Fruit fly (Drosophila melanogaster): ENCODE data around the gene Rbp9.

Rbp9 gene

DNA sequence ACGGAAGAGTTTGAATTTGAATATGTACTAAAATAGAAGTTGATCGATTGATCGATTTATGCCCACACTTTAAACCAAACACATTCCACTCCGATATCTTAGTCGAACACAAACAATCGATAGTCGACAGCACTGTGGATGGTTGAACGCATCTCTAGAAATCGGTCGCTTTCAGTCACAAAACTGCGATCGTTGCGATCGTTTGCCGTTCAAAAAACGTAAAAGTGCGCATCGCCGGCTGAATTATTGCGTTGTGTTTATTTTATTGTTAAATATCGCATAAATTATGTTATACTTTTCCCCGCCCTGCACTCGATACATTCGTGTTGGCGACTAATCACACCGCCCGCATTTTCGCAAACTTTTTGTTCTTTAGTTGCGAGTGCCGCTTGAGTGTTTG is 44.6 kb downstream of the Rbp9 start, which contains the start of gene Ccdc85 (continued):
- TF ChIP-seq twi (tag; optimal IDR thresholded peaks at IDR 0.05) (no peak), HLH3B (GFP tag; IDR thresholded peaks at IDR 0.05) (no peak), Taf1 (GFP tag; IDR thresholded peaks at IDR 0.05) (no peak), CG8944 (GFP tag; optimal IDR thresholded peaks at IDR 0.05) (no peak), CG15011 (GFP tag; optimal IDR thresholded peaks at IDR 0.05) (no peak), hkb (optimal IDR thresholded peaks at IDR 0.05) (no peak), hkb (GFP tag; IDR thresholded peaks at IDR 0.05) (0 out of 2 replicates have a peak, but pooled peaks have one; percentile 7), CG42726 (GFP tag; IDR thresholded peaks at IDR 0.05; ENCODE audit: partially characterized antibody) (peak; percentile 92), gfzf (GFP tag; optimal IDR thresholded peaks at IDR 0.05) (peak; percentile 24), prd (optimal IDR thresholded peaks at IDR 0.05) (no peak), prd (GFP tag; IDR thresholded peaks at IDR 0.05) (no peak), sna (GFP tag; IDR thresholded peaks at IDR 0.05; ENCODE audit: partially characterized antibody) (peak; percentile 96), emc (GFP tag; optimal IDR thresholded peaks at IDR 0.05) (no peak), Scr (GFP tag; IDR thresholded peaks at IDR 0.05; ENCODE audit: partially characterized antibody) (peak; percentile 92), pros (GFP tag; optimal IDR thresholded peaks at IDR 0.05) (no peak), bsh (GFP tag; optimal IDR thresholded peaks at IDR 0.05) (no peak), en (GFP tag; optimal IDR thresholded peaks at IDR 0.05) (no peak), CG3065 (GFP tag; optimal IDR thresholded peaks at IDR 0.05) (no peak), CG14860 (GFP tag; IDR thresholded peaks at IDR 0.05; ENCODE audit: partially characterized antibody) (peak; percentile 97), CG1602 (GFP tag; optimal IDR thresholded peaks at IDR 0.05) (no peak), CG9727 (GFP tag; optimal IDR thresholded peaks at IDR 0.05) (no peak), CG2202 (tag; optimal IDR thresholded peaks at IDR 0.05) (no peak), ap (GFP tag; IDR thresholded peaks at IDR 0.05) (no peak), HmgZ (tag; optimal IDR thresholded peaks at IDR 0.05) (peak; percentile 58), vvl (GFP tag; IDR thresholded peaks at IDR 0.05) (peak; percentile 70), amos (GFP tag; IDR thresholded peaks at IDR 0.05; ENCODE audit: partially characterized antibody) (peak; percentile 96), Doc3 (GFP tag; IDR thresholded peaks at IDR 0.05; ENCODE audit: partially characterized antibody) (peak; percentile 78), tin (GFP tag; optimal IDR thresholded peaks at IDR 0.05) (no peak), Camta (GFP tag; optimal IDR thresholded peaks at IDR 0.05) (no peak), eve (GFP tag; optimal IDR thresholded peaks at IDR 0.05) (no peak), row (GFP tag; IDR thresholded peaks at IDR 0.05) (peak; percentile 21; the same call in 1 of the 3 replicates), Hmx (GFP tag; optimal IDR thresholded peaks at IDR 0.05) (no peak), PHDP (tag; optimal IDR thresholded peaks at IDR 0.05) (peak; percentile 35), Spps (tag; optimal IDR thresholded peaks at IDR 0.05) (no peak), CG10543 (GFP tag; optimal IDR thresholded peaks at IDR 0.05) (no peak), wdn (GFP tag; IDR thresholded peaks at IDR 0.05) (no peak), CG11560 (tag; IDR thresholded peaks at IDR 0.05) (peak; percentile 50; the same call in 1 of the 3 replicates), eyg (GFP tag; optimal IDR thresholded peaks at IDR 0.05) (no peak), gcm2 (GFP tag; optimal IDR thresholded peaks at IDR 0.05) (no peak), CG10462 (GFP tag; optimal IDR thresholded peaks at IDR 0.05) (no peak), HHEX (GFP tag; optimal IDR thresholded peaks at IDR 0.05) (no peak), p53 (GFP tag; optimal IDR thresholded peaks at IDR 0.05) (no peak), CG18619 (GFP tag; optimal IDR thresholded peaks at IDR 0.05) (no peak), CG9609 (GFP tag; optimal IDR thresholded peaks at IDR 0.05) (no peak), jing (GFP tag; optimal IDR thresholded peaks at IDR 0.05) (no peak), z (GFP tag; IDR thresholded peaks at IDR 0.05) (no peak), Dref (GFP tag; IDR thresholded peaks at IDR 0.05) (peak; percentile 98), al (GFP tag; IDR thresholded peaks at IDR 0.05) (no peak), org-1 (GFP tag; optimal IDR thresholded peaks at IDR 0.05) (no peak), Hr78 (GFP tag; optimal IDR thresholded peaks at IDR 0.05) (no peak), sim (GFP tag; IDR thresholded peaks at IDR 0.05) (no peak), CG32767 (GFP tag; IDR thresholded peaks at IDR 0.05) (no peak)

Data from whole organism, embryonic.